Worm (Caenorhabditis elegans) whole organism, midembryonic: ENCODE data around the gene Y43F8A.1.

Experiments
- T22C8.4 ChIP-seq: fragments of 200-800 bp; sonication (Bioruptor generic); IDR thresholded peaks from 2 replicates; pipeline ENCODE4 v1.3.6; 2022; ENCODE audit warnings: missing genetic modification characterization, missing compliant biosample characterization
- cog-1 ChIP-seq: sonication (generic microtip); optimal IDR thresholded peaks from 2 replicates; lab custom pipeline; 2016; ENCODE audit warnings: missing genetic modification characterization, missing compliant biosample characterization
- flt-1 ChIP-seq: fragments of 200-800 bp; sonication (Bioruptor generic); IDR thresholded peaks from 2 replicates; pipeline ENCODE4 v1.3.6; 2022; ENCODE audit warnings: missing genetic modification characterization, missing compliant biosample characterization
- klf-2 ChIP-seq: fragments of 200-800 bp; sonication (Bioruptor generic); conservative IDR thresholded peaks from 2 replicates; pipeline ENCODE4 v1.3.6; 2022; ENCODE audit warnings: missing genetic modification reagents, missing genetic modification characterization, missing compliant biosample characterization
- med-1 ChIP-seq: sonication (generic microtip); optimal IDR thresholded peaks from 2 replicates; lab custom pipeline; 2017; ENCODE audit warnings: missing genetic modification characterization, mild to moderate bottlenecking, missing compliant biosample characterization, antibody characterized with exemption, missing genetic modification reagents; ENCODE audit not compliant: insufficient read depth
- ref-1 ChIP-seq: fragments of 200-800 bp; sonication (Bioruptor generic); conservative IDR thresholded peaks from 2 replicates; pipeline ENCODE4 v1.3.6; 2022; ENCODE audit warnings: missing genetic modification reagents, missing genetic modification characterization, missing compliant biosample characterization
- tab-1 ChIP-seq: fragments of 200-800 bp; sonication (Bioruptor generic); IDR thresholded peaks from 2 replicates; pipeline ENCODE4 v1.3.6; 2022; ENCODE audit warnings: missing genetic modification characterization, missing compliant biosample characterization
- ztf-23 ChIP-seq: fragments of 200-800 bp; sonication (Bioruptor generic); IDR thresholded peaks from 2 replicates; pipeline ENCODE4 v1.3.6; 2022; ENCODE audit warnings: missing genetic modification reagents, missing genetic modification characterization, missing compliant biosample characterization

DNA sequence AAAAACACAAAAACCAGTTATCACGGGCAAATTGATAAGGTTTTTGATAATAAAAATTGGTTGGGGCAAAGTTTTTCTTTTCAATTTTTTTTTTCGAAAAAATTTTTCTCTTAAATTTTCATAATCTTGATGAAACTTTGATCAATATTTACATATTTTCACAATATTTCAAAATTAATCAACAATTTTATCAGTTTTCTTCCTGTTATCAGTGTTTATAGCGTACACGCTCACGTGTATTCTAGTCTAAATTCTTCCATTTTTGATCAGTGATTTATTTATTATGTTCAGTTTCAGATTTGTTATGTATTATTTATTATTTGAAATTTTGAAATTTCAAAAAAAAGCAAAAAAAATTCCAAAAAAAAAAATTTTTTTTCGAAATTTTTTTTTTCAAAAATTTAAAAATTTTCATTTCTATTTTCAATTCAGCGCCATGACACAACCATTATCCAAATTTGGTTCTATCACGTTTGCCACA, 6.8 kb downstream of the Y43F8A.1 start, which contains the start of gene nceh-1:
- TF ChIP-seq ref-1 (GFP tag; lab: Robert Waterston, UW) (no peak), med-1 (GFP tag; lab: Kevin White, UChicago) (no peak), ztf-23 (GFP tag; lab: Robert Waterston, UW) (no peak), T22C8.4 (GFP tag; lab: Robert Waterston, UW) (no peak), flt-1 (no peak), cog-1 (tag; lab: Kevin White, UChicago) (no peak), klf-2 (GFP tag; lab: Robert Waterston, UW) (no peak), tab-1 (no peak)
